Worm (Caenorhabditis elegans): Measurements from ENCODE around the gene cgt-2.

DNA sequence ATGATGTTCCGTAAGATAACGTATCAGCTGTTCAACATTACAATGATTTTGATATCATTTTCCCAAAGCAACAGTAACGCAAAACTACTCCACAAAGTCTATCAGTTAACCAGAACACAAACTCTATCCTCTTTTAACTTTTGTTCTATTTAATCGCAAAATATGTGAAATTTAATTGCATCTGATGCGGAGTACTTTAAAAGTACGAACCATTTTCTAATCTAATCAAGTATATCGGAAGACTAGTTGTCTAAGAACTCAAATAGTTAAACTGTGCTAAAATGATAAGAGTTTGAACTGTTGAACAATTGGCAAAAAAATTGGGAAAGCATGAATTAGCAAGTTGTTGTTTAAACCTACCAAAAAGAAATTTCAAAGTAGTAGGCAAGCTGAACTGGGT is 13.5 kb upstream of the cgt-2 start:
- TF ChIP-seq jun-1 (tag; optimal IDR thresholded peaks at IDR 0.05) (no peak), egl-27 (tag; optimal IDR thresholded peaks at IDR 0.05) (no peak), xbp-1 (tag; optimal IDR thresholded peaks at IDR 0.05) (no peak), sox-4 (tag; optimal IDR thresholded peaks at IDR 0.05) (no peak), tbx-2 (tag; optimal IDR thresholded peaks at IDR 0.05) (no peak), ama-1 (optimal IDR thresholded peaks at IDR 0.05) (no peak), pag-3 (tag; optimal IDR thresholded peaks at IDR 0.05; ENCODE audit: borderline replicate concordance, insufficient read depth) (no peak), pax-3 (tag; optimal IDR thresholded peaks at IDR 0.05) (no peak), alr-1 (tag; optimal IDR thresholded peaks at IDR 0.05; ENCODE audit: borderline replicate concordance) (no peak), nhr-47 (tag; optimal IDR thresholded peaks at IDR 0.05) (no peak), dsc-1 (tag; optimal IDR thresholded peaks at IDR 0.05) (no peak), mab-9 (GFP tag; IDR thresholded peaks at IDR 0.05) (no peak), nhr-237 (tag; optimal IDR thresholded peaks at IDR 0.05) (no peak), nhr-77 (tag; optimal IDR thresholded peaks at IDR 0.05) (no peak)
